Fruit fly (Drosophila melanogaster): ENCODE measurements around the gene CG14391.

CG14391 gene

dm6 chr3R:12723759-12724158, 29.1 kb upstream of the CG14391 start (continued):
- TF ChIP-seq fu2 (GFP tag; optimal IDR thresholded peaks at IDR 0.05): no peak
- TF ChIP-seq bcd (GFP tag; optimal IDR thresholded peaks at IDR 0.05): no peak
- TF ChIP-seq Ets97D (GFP tag; optimal IDR thresholded peaks at IDR 0.05): no peak
- TF ChIP-seq CG13894 (tag; optimal IDR thresholded peaks at IDR 0.05): no peak
- no peak for TF ChIP-seq CG1529 (GFP tag; optimal IDR thresholded peaks at IDR 0.05)
- no peak for TF ChIP-seq CG3995 (GFP tag; optimal IDR thresholded peaks at IDR 0.05)
- TF ChIP-seq CG5245 (GFP tag; optimal IDR thresholded peaks at IDR 0.05): peak; percentile 18
- no peak for TF ChIP-seq Awh (GFP tag; IDR thresholded peaks at IDR 0.05)
- peak; percentile 19 for TF ChIP-seq CG7987 (GFP tag; optimal IDR thresholded peaks at IDR 0.05)
- TF ChIP-seq CG7839 (tag; optimal IDR thresholded peaks at IDR 0.05): peak; percentile 29
- no peak for TF ChIP-seq pb (GFP tag; optimal IDR thresholded peaks at IDR 0.05)
- no peak for TF ChIP-seq CG11398 (GFP tag; optimal IDR thresholded peaks at IDR 0.05)
- TF ChIP-seq CG9609 (GFP tag; optimal IDR thresholded peaks at IDR 0.05): no peak
- no peak for TF ChIP-seq CG2889 (GFP tag; IDR thresholded peaks at IDR 0.05)
- TF ChIP-seq NC2α (GFP tag; optimal IDR thresholded peaks at IDR 0.05): no peak
- no peak for TF ChIP-seq chn (GFP tag; optimal IDR thresholded peaks at IDR 0.05)
- no peak for TF ChIP-seq CG34376 (GFP tag; optimal IDR thresholded peaks at IDR 0.05)

DNA sequence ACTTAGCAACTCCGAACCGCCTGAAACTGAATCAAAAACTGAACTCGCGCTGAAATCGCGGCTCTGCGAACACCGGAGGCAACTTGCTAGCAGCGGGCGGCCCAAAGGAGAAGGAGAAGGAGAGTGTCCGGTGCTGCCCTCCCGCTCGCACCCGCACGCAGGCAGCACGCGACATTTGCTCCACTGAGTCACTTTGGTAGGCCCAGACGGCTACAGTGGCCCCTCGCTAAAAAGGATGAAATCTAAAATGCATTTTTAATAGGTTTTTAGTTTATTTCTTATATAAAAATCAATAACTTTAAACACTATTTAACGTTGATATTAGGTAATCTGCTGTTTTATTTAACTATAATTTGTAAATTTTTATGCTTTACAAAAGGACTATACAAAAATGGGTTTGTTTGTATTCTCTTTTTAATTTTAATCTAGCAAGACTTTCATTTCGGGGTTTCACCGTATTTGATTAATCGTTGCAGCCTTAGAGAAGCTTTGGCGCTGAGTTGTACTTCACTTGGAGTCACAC, 27.8 kb upstream of the CG14391 start, which contains the start of gene Men:
TSS of gene Men (minus strand) at position 51 of the 523 bp plus-strand sequence.
- TF ChIP-seq CG2678 (tag; optimal IDR thresholded peaks at IDR 0.05) (peak; percentile 85), CG15269 (tag; optimal IDR thresholded peaks at IDR 0.05) (peak; percentile 82), cg (GFP tag; optimal IDR thresholded peaks at IDR 0.05) (no peak), Scr (GFP tag; IDR thresholded peaks at IDR 0.05; ENCODE audit: partially characterized antibody) (no peak), CG18262 (tag; optimal IDR thresholded peaks at IDR 0.05) (peak; percentile 63), CG32772 (GFP tag; IDR thresholded peaks at IDR 0.05) (peak; percentile 27; the same call in 1 of the 2 replicates), ranshi (GFP tag; IDR thresholded peaks at IDR 0.05) (peak; percentile 65), CG9932 (GFP tag; IDR thresholded peaks at IDR 0.05) (0 out of 2 replicates have a peak, but pooled peaks have one; percentile 9), Med (GFP tag) (peak; percentile 71), CG17359 (tag; optimal IDR thresholded peaks at IDR 0.05) (peak; percentile 61), kni (GFP tag; optimal IDR thresholded peaks at IDR 0.05) (no peak), wor (GFP tag; IDR thresholded peaks at IDR 0.05) (peak; percentile 10; the same call in 1 of the 2 replicates), E2f1 (GFP tag; IDR thresholded peaks at IDR 0.05) (peak; percentile 63), pita (GFP tag; optimal IDR thresholded peaks at IDR 0.05) (no peak), CG15601 (tag; optimal IDR thresholded peaks at IDR 0.05) (peak; percentile 37), Ada2b (GFP tag; IDR thresholded peaks at IDR 0.05) (peak; percentile 65), CG14014 (GFP tag; IDR thresholded peaks at IDR 0.05) (peak; percentile 59; the same call in 1 of the 2 replicates), CG18011 (GFP tag; optimal IDR thresholded peaks at IDR 0.05) (no peak), ci (GFP tag; IDR thresholded peaks at IDR 0.05) (0 out of 3 replicates have a peak, but pooled peaks have one; percentile 24), CG11695 (GFP tag; IDR thresholded peaks at IDR 0.05) (peak; percentile 67; the same call in 1 of the 3 replicates), CG16863 (GFP tag; optimal IDR thresholded peaks at IDR 0.05) (no peak), tgo (GFP tag; IDR thresholded peaks at IDR 0.05) (peak; percentile 63; the same call in 2 of the 3 replicates), CG1832 (GFP tag; optimal IDR thresholded peaks at IDR 0.05) (peak; percentile 56), CG15073 (GFP tag; optimal IDR thresholded peaks at IDR 0.05) (no peak), CG12236 (GFP tag; optimal IDR thresholded peaks at IDR 0.05) (no peak), CG4404 (GFP tag; IDR thresholded peaks at IDR 0.05) (no peak), fu2 (GFP tag; optimal IDR thresholded peaks at IDR 0.05) (no peak), CG31441 (GFP tag; IDR thresholded peaks at IDR 0.05) (peak; percentile 81), pan (optimal IDR thresholded peaks at IDR 0.05) (no peak), pan (GFP tag; optimal IDR thresholded peaks at IDR 0.05 in 1 of 2, IDR thresholded peaks at IDR 0.05 in 1 of 2) (peak in 1 of 2 experiments; percentile 64), gfzf (GFP tag; optimal IDR thresholded peaks at IDR 0.05) (no peak), Rfx (GFP tag; IDR thresholded peaks at IDR 0.05) (peak; percentile 60), fd102C (GFP tag; optimal IDR thresholded peaks at IDR 0.05) (no peak), Sox100B (GFP tag; optimal IDR thresholded peaks at IDR 0.05) (peak; percentile 77), MESR4 (GFP tag; optimal IDR thresholded peaks at IDR 0.05) (no peak)
